Fruit fly (Drosophila melanogaster) whole organism: ENCODE measurements around the gene Mpv17.

Experiments used
- CG8478 ChIP-seq: fragments of >200 bp; optimal IDR thresholded peaks from 2 replicates; lab custom pipeline; 2018; ENCODE audit warnings: inconsistent platforms
- Dll ChIP-seq: fragments of >200 bp; optimal IDR thresholded peaks from 2 replicates; lab custom pipeline; 2017
- EcR ChIP-seq, 2 experiments: fragments of >200 bp; optimal IDR thresholded peaks; 2 replicates each; lab custom pipeline; 2017; ENCODE audit warnings: missing biosample characterization in 2 of 2, missing genetic modification characterization in 2 of 2, missing genetic modification reagents in 2 of 2
- pan ChIP-seq: fragments of >200 bp; optimal IDR thresholded peaks from 2 replicates; lab custom pipeline; 2017
- psq ChIP-seq: fragments of >200 bp; optimal IDR thresholded peaks from 2 replicates; lab custom pipeline; 2017
- usp ChIP-seq: fragments of >200 bp; optimal IDR thresholded peaks from 2 replicates; lab custom pipeline; 2017; ENCODE audit warnings: missing biosample characterization, missing genetic modification characterization, mixed read lengths

Mpv17 gene

dm6 chr4:981157-981556 lies 48.0 kb downstream of the Mpv17 start:
- no peak for TF ChIP-seq CG8478 (lab: Kevin White, UChicago)
- TF ChIP-seq pan (lab: Kevin White, UChicago): no peak
- TF ChIP-seq usp (GFP tag; lab: Kevin White, UChicago): no peak
- TF ChIP-seq EcR (GFP tag; optimal IDR thresholded peaks at IDR 0.05; lab: Kevin White, UChicago): no peak
- TF ChIP-seq Dll (lab: Kevin White, UChicago): no peak
- TF ChIP-seq psq: no peak

dm6 chr4:980475-980856 lies 48.7 kb downstream of the Mpv17 start:
- TF ChIP-seq usp (GFP tag; lab: Kevin White, UChicago) (no peak), Dll (lab: Kevin White, UChicago) (no peak), EcR (GFP tag; optimal IDR thresholded peaks at IDR 0.05; lab: Kevin White, UChicago) (no peak), psq (no peak), CG8478 (lab: Kevin White, UChicago) (no peak), pan (lab: Kevin White, UChicago) (no peak)

dm6 chr4:979634-980474 lies 49.3 kb downstream of the Mpv17 start:
- TF ChIP-seq EcR (GFP tag; optimal IDR thresholded peaks at IDR 0.05; lab: Kevin White, UChicago) (no peak), usp (GFP tag; lab: Kevin White, UChicago) (no peak), Dll (lab: Kevin White, UChicago) (no peak), CG8478 (lab: Kevin White, UChicago) (no peak), psq (no peak), pan (lab: Kevin White, UChicago) (no peak)
